Worm (Caenorhabditis elegans) whole organism, L3 larva: ENCODE data around the gene K02D10.2.
A peak's percentile ranks its signal among the peaks of the same experiment; 100 is the strongest.

Source experiments
- ama-1 ChIP-seq: fragments of 150-350 bp; optimal IDR thresholded peaks from 2 replicates; lab custom pipeline; 2018
- ceh-82 ChIP-seq: fragments of 150-350 bp; optimal IDR thresholded peaks from 2 replicates; lab custom pipeline; 2014; ENCODE audit warnings: missing biosample characterization, missing genetic modification characterization
- fos-1 ChIP-seq: fragments of 150-350 bp; optimal IDR thresholded peaks from 2 replicates; lab custom pipeline; 2014; ENCODE audit warnings: missing biosample characterization, missing genetic modification characterization
- hmg-11 ChIP-seq: sonication (generic microtip); optimal IDR thresholded peaks from 2 replicates; lab custom pipeline; 2016; ENCODE audit warnings: missing genetic modification characterization, missing compliant biosample characterization
- mdl-1 ChIP-seq: fragments of 150-350 bp; optimal IDR thresholded peaks from 2 replicates; lab custom pipeline; 2014; ENCODE audit warnings: missing biosample characterization, missing genetic modification characterization
- nhr-11 ChIP-seq: fragments of 150-350 bp; optimal IDR thresholded peaks from 2 replicates; lab custom pipeline; 2014; ENCODE audit warnings: missing biosample characterization, missing genetic modification characterization
- nhr-28 ChIP-seq: fragments of 150-350 bp; optimal IDR thresholded peaks from 2 replicates; lab custom pipeline; 2014; ENCODE audit warnings: missing biosample characterization, missing genetic modification characterization
- nhr-76 ChIP-seq: fragments of 150-350 bp; sonication (generic microtip); optimal IDR thresholded peaks from 5 replicates; lab custom pipeline; 2014; ENCODE audit warnings: missing biosample characterization, missing genetic modification characterization
- nhr-77 ChIP-seq: fragments of 150-350 bp; optimal IDR thresholded peaks from 2 replicates; lab custom pipeline; 2014; ENCODE audit warnings: missing biosample characterization, missing genetic modification characterization
- pha-4 ChIP-seq: fragments of 150-350 bp; optimal IDR thresholded peaks from 2 replicates; lab custom pipeline; 2014; ENCODE audit warnings: missing biosample characterization, missing genetic modification reagents, missing genetic modification characterization
- tbx-2 ChIP-seq: sonication (generic microtip); optimal IDR thresholded peaks from 2 replicates; lab custom pipeline; 2016; ENCODE audit warnings: mild to moderate bottlenecking, missing genetic modification characterization, missing compliant biosample characterization

DNA sequence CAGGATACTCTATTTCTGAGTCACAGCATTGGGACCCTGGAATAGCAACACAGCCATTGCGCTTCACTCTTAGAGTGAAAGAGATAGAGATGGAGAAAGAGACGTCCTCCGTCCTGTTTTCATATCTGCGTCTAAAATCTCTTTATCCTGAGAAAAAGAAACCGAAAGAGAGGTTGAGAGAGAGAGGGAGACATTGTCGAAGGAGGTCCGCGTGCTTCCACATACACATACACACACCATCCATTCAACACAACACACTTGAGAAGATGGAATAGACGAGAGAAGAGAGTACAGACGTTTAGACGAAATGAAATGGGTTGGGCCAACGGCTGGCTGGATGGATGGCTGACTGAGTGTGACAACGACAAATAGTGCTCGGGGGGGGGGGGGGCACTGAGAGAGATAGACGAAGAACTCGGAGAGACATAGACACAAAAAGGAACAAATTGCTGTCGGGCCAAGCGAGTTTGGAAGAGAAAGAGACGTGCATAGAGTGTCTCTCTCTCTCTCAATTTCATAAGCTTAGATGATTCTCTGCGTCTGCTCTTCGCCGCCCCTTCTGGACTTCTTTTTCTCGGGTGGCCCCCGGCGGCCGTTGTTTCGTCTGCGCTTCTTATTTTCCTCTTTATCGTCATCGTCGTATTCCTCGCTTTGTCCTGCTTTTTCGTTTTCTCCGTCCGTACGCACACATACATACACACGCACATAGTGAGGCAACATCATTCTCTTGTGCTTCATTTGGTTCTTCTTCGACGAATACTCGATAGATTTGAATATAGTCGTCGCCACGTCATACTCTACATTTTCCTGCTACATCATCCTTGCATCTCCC is 29.1 kb upstream of the K02D10.2 start, which contains the start of gene F54F2.6:
- TF ChIP-seq fos-1 (tag; lab: Kevin White, UChicago) (no peak), ama-1 (peak; percentile 37), mdl-1 (tag; lab: Kevin White, UChicago) (peak; percentile 94), ceh-82 (peak; percentile 40), nhr-28 (no peak), tbx-2 (tag; lab: Kevin White, UChicago) (peak; percentile 85), pha-4 (peak; percentile 93), nhr-77 (tag; lab: Kevin White, UChicago) (peak; percentile 50), hmg-11 (tag; lab: Kevin White, UChicago) (peak; percentile 90), nhr-76 (tag; lab: Kevin White, UChicago) (no peak), nhr-11 (tag; lab: Kevin White, UChicago) (peak; percentile 84)
